Worm (Caenorhabditis elegans): ENCODE results near the gene sir-2.1.

DNA sequence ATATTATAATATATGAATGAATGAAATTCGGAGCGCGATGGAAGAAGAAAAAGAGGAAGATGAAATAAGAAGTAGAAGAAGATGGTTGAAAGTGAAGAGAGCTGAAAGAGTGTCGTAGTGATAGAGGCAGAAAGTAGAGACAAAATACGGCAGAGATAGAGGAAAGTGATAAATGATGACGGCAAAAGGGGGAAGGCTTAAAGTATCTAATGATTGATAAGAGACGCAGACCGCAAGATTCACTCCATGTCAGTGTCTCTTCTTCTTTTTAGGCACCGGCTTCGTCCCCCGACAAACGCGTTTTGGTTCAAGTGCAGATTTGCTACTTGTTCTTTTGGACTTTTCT is 23.7 kb downstream of the sir-2.1 start:
- TF ChIP-seq ama-1 (optimal IDR thresholded peaks at IDR 0.05) (no peak), snpc-4 (tag; optimal IDR thresholded peaks at IDR 0.05) (peak; percentile 40), lin-39 (tag; optimal IDR thresholded peaks at IDR 0.05) (peak; percentile 71), elt-1 (tag; optimal IDR thresholded peaks at IDR 0.05) (peak; percentile 11), unc-62 (GFP tag; optimal IDR thresholded peaks at IDR 0.05) (peak; percentile 41), nhr-237 (tag; optimal IDR thresholded peaks at IDR 0.05) (no peak)
